Fruit fly (Drosophila melanogaster) Kc167 (cell line): ENCODE data around the gene CG5071.

Experiments
- Sin3A ChIP-seq: fragments of >200 bp; optimal IDR thresholded peaks from 2 replicates; lab custom pipeline; 2018; ENCODE audit warnings: missing external identifiers
- insv ChIP-seq: fragments of >200 bp; optimal IDR thresholded peaks from 3 replicates; lab custom pipeline; 2018; ENCODE audit warnings: missing external identifiers
- psq ChIP-seq: fragments of >200 bp; optimal IDR thresholded peaks from 2 replicates; lab custom pipeline; 2017; ENCODE audit warnings: missing external identifiers

DNA sequence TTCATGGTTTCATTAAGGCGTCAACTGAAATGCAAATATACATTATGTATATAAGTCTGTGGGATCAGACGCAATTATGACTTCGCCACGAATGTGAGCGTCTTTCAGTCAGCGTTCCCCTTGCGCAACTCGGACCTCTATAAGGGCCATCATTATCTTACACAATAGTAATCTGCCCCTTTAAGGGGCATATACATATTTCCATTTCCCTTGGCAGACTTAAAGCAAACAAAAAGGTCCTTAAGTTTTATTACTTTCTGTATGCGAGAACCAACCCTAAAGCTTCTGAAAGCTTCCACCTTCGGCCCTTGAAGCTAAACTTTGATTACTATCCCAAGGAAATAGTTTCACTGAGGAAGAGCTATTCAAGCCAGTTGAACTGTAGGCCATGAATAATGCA lies 32.2 kb downstream of the CG5071 start:
- TF ChIP-seq insv (lab: Kevin White, UChicago): no peak
- no peak for TF ChIP-seq Sin3A
- TF ChIP-seq psq (lab: Kevin White, UChicago): no peak
